Fruit fly (Drosophila melanogaster) whole organism, embryonic: ENCODE results near the gene Elp3.

ENCODE experiments used
- ATbp ChIP-seq: fragments of 200-800 bp; sonication (Bioruptor generic); optimal IDR thresholded peaks from 2 replicates; lab custom pipeline; 2017; ENCODE audit warnings: missing biosample characterization, mild to moderate bottlenecking, missing genetic modification characterization, missing genetic modification reagents
- BtbVII ChIP-seq: fragments of 200-800 bp; sonication (Bioruptor generic); optimal IDR thresholded peaks from 3 replicates; lab custom pipeline; 2017; ENCODE audit warnings: missing biosample characterization, mild to moderate bottlenecking, missing genetic modification characterization
- CG10209 ChIP-seq: fragments of 200-800 bp; sonication (Bioruptor generic); optimal IDR thresholded peaks from 3 replicates; lab custom pipeline; 2017; ENCODE audit warnings: missing biosample characterization, mild to moderate bottlenecking, missing genetic modification characterization, missing genetic modification reagents
- CG10274 ChIP-seq: fragments of 200-800 bp; sonication (Bioruptor generic); optimal IDR thresholded peaks from 3 replicates; lab custom pipeline; 2017; ENCODE audit warnings: missing biosample characterization, mild to moderate bottlenecking, missing genetic modification characterization
- CG10654 ChIP-seq: fragments of 200-800 bp; sonication (Bioruptor generic); optimal IDR thresholded peaks from 2 replicates; lab custom pipeline; 2016; ENCODE audit warnings: missing biosample characterization, missing genetic modification characterization
- CG10979 ChIP-seq: fragments of 200-800 bp; sonication (Bioruptor generic); optimal IDR thresholded peaks from 2 replicates; lab custom pipeline; 2018; ENCODE audit warnings: missing biosample characterization, mild to moderate bottlenecking, missing genetic modification characterization, moderate library complexity
- CG12942 ChIP-seq: fragments of 200-800 bp; sonication (Bioruptor generic); optimal IDR thresholded peaks from 3 replicates; lab custom pipeline; 2016; ENCODE audit warnings: missing biosample characterization, missing genetic modification characterization
- CG13624 ChIP-seq: fragments of 200-800 bp; sonication (Bioruptor generic); optimal IDR thresholded peaks from 2 replicates; lab custom pipeline; 2016; ENCODE audit warnings: missing biosample characterization, missing genetic modification characterization
- CG16813 ChIP-seq: fragments of 200-800 bp; sonication (Bioruptor generic); IDR thresholded peaks from 3 replicates; pipeline ENCODE4 v1.3.6; 2022; ENCODE audit warnings: missing biosample characterization, missing genetic modification characterization; ENCODE audit not compliant: partially characterized antibody
- CG17829 ChIP-seq: fragments of 200-800 bp; optimal IDR thresholded peaks from 2 replicates; lab custom pipeline; 2019; ENCODE audit warnings: missing biosample characterization, mild to moderate bottlenecking, missing genetic modification characterization, moderate library complexity
- CG18011 ChIP-seq: fragments of 200-800 bp; sonication (Bioruptor generic); optimal IDR thresholded peaks from 2 replicates; lab custom pipeline; 2017; ENCODE audit warnings: missing biosample characterization, missing genetic modification characterization, mild to moderate bottlenecking, moderate library complexity, missing genotype
- CG2202 ChIP-seq: fragments of 200-800 bp; sonication (Bioruptor generic); optimal IDR thresholded peaks from 2 replicates; lab custom pipeline; 2018; ENCODE audit warnings: missing biosample characterization, mild to moderate bottlenecking, missing genetic modification characterization
- CG34376 ChIP-seq: fragments of 200-800 bp; sonication (Bioruptor generic); optimal IDR thresholded peaks from 2 replicates; lab custom pipeline; 2018; ENCODE audit warnings: missing biosample characterization, mild to moderate bottlenecking, missing genetic modification characterization
- CG3995 ChIP-seq: fragments of 200-800 bp; sonication (Bioruptor generic); optimal IDR thresholded peaks from 3 replicates; lab custom pipeline; 2016; ENCODE audit warnings: missing biosample characterization, missing genetic modification characterization
- CG5180 ChIP-seq: fragments of 200-800 bp; sonication (Bioruptor generic); optimal IDR thresholded peaks from 3 replicates; lab custom pipeline; 2017; ENCODE audit warnings: missing biosample characterization, missing genetic modification characterization, mild to moderate bottlenecking, moderate library complexity, missing genetic modification reagents
- CG6272 ChIP-seq: fragments of 200-800 bp; sonication (Bioruptor generic); IDR thresholded peaks from 2 replicates; pipeline ENCODE4 v1.3.6; 2022; ENCODE audit warnings: missing biosample characterization, missing genetic modification characterization
- CG6654 ChIP-seq: fragments of 200-800 bp; sonication (Bioruptor generic); optimal IDR thresholded peaks from 2 replicates; lab custom pipeline; 2017; ENCODE audit warnings: missing biosample characterization, mild to moderate bottlenecking, missing genetic modification characterization
- CG6683 ChIP-seq: fragments of 200-800 bp; sonication (Bioruptor generic); optimal IDR thresholded peaks from 2 replicates; lab custom pipeline; 2017; ENCODE audit warnings: missing biosample characterization, mild to moderate bottlenecking, missing genetic modification characterization, missing genetic modification reagents
- CG7928 ChIP-seq: fragments of 200-800 bp; sonication (Bioruptor generic); optimal IDR thresholded peaks from 2 replicates; lab custom pipeline; 2017; ENCODE audit warnings: missing biosample characterization, mild to moderate bottlenecking, missing genetic modification characterization
- CG8281 ChIP-seq: fragments of 200-800 bp; sonication (Bioruptor generic); optimal IDR thresholded peaks from 2 replicates; lab custom pipeline; 2018; ENCODE audit warnings: missing biosample characterization, mild to moderate bottlenecking, missing genetic modification characterization, moderate library complexity
- CG8944 ChIP-seq: fragments of 200-800 bp; sonication (Bioruptor generic); optimal IDR thresholded peaks from 3 replicates; lab custom pipeline; 2016; ENCODE audit warnings: missing biosample characterization, missing genetic modification characterization
- Camta ChIP-seq: fragments of 200-800 bp; sonication (Bioruptor generic); optimal IDR thresholded peaks from 2 replicates; lab custom pipeline; 2016; ENCODE audit warnings: missing biosample characterization, missing genetic modification characterization
- Chrac-16 ChIP-seq: fragments of 200-800 bp; sonication (Bioruptor generic); optimal IDR thresholded peaks from 3 replicates; lab custom pipeline; 2016; ENCODE audit warnings: missing biosample characterization, missing genetic modification characterization
- Hr3 ChIP-seq: fragments of 200-800 bp; sonication (Bioruptor generic); optimal IDR thresholded peaks from 3 replicates; lab custom pipeline; 2016; ENCODE audit warnings: missing biosample characterization, missing genetic modification characterization
- Mrtf ChIP-seq: fragments of 200-800 bp; sonication (Bioruptor generic); IDR thresholded peaks from 3 replicates; pipeline ENCODE4 v1.3.6; 2022; ENCODE audit warnings: missing biosample characterization, missing genetic modification characterization
- Oli ChIP-seq: fragments of 200-800 bp; sonication (Bioruptor generic); optimal IDR thresholded peaks from 2 replicates; lab custom pipeline; 2018; ENCODE audit warnings: missing biosample characterization, mild to moderate bottlenecking, missing genetic modification characterization, moderate library complexity
- PHDP ChIP-seq: fragments of 200-800 bp; sonication (Bioruptor generic); optimal IDR thresholded peaks from 3 replicates; lab custom pipeline; 2018; ENCODE audit warnings: missing biosample characterization, mild to moderate bottlenecking, missing genetic modification characterization, moderate library complexity
- Sin3A ChIP-seq: fragments of >200 bp; optimal IDR thresholded peaks from 2 replicates; lab custom pipeline; 2018
- Sry-β ChIP-seq: fragments of 200-800 bp; sonication (Bioruptor generic); optimal IDR thresholded peaks from 2 replicates; lab custom pipeline; 2018; ENCODE audit warnings: missing biosample characterization, mild to moderate bottlenecking, missing genetic modification characterization, moderate library complexity
- Vsx1 ChIP-seq: fragments of 200-800 bp; sonication (Bioruptor generic); optimal IDR thresholded peaks from 2 replicates; lab custom pipeline; 2017; ENCODE audit warnings: missing biosample characterization, mild to moderate bottlenecking, missing genetic modification characterization, missing genetic modification reagents
- chinmo ChIP-seq: fragments of 200-800 bp; sonication (Bioruptor generic); IDR thresholded peaks from 4 replicates; pipeline ENCODE4 v1.3.6; 2022; ENCODE audit warnings: missing biosample characterization, missing genetic modification characterization; ENCODE audit not compliant: partially characterized antibody
- croc ChIP-seq: fragments of 200-800 bp; sonication (Bioruptor generic); conservative IDR thresholded peaks from 3 replicates; pipeline ENCODE4 v1.3.6; 2022; ENCODE audit warnings: missing biosample characterization, missing genetic modification characterization
- dati ChIP-seq: fragments of 200-800 bp; sonication (Bioruptor generic); IDR thresholded peaks from 2 replicates; pipeline ENCODE4 v1.3.6; 2022; ENCODE audit warnings: missing biosample characterization, missing genetic modification characterization
- dmrt11E ChIP-seq: fragments of 200-800 bp; sonication (Bioruptor generic); optimal IDR thresholded peaks from 3 replicates; lab custom pipeline; 2018; ENCODE audit warnings: missing biosample characterization, mild to moderate bottlenecking, missing genetic modification characterization, moderate library complexity
- dpn ChIP-seq, 2 experiments: fragments of 200-800 bp; sonication (Bioruptor generic); optimal IDR thresholded peaks; 3 replicates each; lab custom pipeline; 2016; ENCODE audit warnings: missing biosample characterization in 2 of 2, missing genetic modification characterization in 2 of 2
- dysf ChIP-seq: fragments of 200-800 bp; sonication (Bioruptor generic); IDR thresholded peaks from 3 replicates; pipeline ENCODE4 v1.3.6; 2022; ENCODE audit warnings: missing biosample characterization, missing genetic modification characterization
- ems ChIP-seq: fragments of 200-800 bp; sonication (Bioruptor generic); optimal IDR thresholded peaks from 3 replicates; lab custom pipeline; 2016; ENCODE audit warnings: missing biosample characterization, missing genetic modification characterization
- ewg ChIP-seq: fragments of 200-800 bp; sonication (Bioruptor generic); optimal IDR thresholded peaks from 3 replicates; lab custom pipeline; 2017; ENCODE audit warnings: mild to moderate bottlenecking, missing biosample characterization, missing genetic modification reagents, missing genetic modification characterization
- fd102C ChIP-seq: fragments of 200-800 bp; sonication (Bioruptor generic); optimal IDR thresholded peaks from 2 replicates; lab custom pipeline; 2018; ENCODE audit warnings: missing biosample characterization, mild to moderate bottlenecking, missing genetic modification characterization, moderate library complexity
- grn ChIP-seq: fragments of 200-800 bp; sonication (Bioruptor generic); optimal IDR thresholded peaks from 3 replicates; lab custom pipeline; 2017; ENCODE audit warnings: missing biosample characterization, missing genetic modification characterization
- hb ChIP-seq: fragments of 200-800 bp; sonication (Bioruptor generic); IDR thresholded peaks from 3 replicates; pipeline ENCODE4 v1.3.6; 2022; ENCODE audit warnings: missing biosample characterization, missing genetic modification characterization; ENCODE audit not compliant: partially characterized antibody
- her ChIP-seq: fragments of 200-800 bp; sonication (Bioruptor generic); optimal IDR thresholded peaks from 2 replicates; lab custom pipeline; 2016; ENCODE audit warnings: missing biosample characterization, missing genetic modification characterization
- kay ChIP-seq: fragments of 200-800 bp; sonication (Bioruptor generic); optimal IDR thresholded peaks from 2 replicates; lab custom pipeline; 2016; ENCODE audit warnings: missing biosample characterization, missing genetic modification characterization
- phol ChIP-seq: fragments of 200-800 bp; sonication (Bioruptor generic); optimal IDR thresholded peaks from 3 replicates; lab custom pipeline; 2018; ENCODE audit warnings: missing biosample characterization, mild to moderate bottlenecking, missing genetic modification characterization, moderate library complexity
- sisA ChIP-seq: fragments of 200-800 bp; sonication (Bioruptor generic); IDR thresholded peaks from 2 replicates; pipeline ENCODE4 v1.3.6; 2022; ENCODE audit warnings: missing biosample characterization, missing genetic modification characterization
- sug ChIP-seq: fragments of 200-800 bp; optimal IDR thresholded peaks from 2 replicates; lab custom pipeline; 2019; ENCODE audit warnings: missing biosample characterization, mild to moderate bottlenecking, missing genetic modification characterization, moderate library complexity
- tgo ChIP-seq: fragments of 200-800 bp; sonication (Bioruptor generic); IDR thresholded peaks from 3 replicates; pipeline ENCODE4 v1.3.6; 2022; ENCODE audit warnings: missing biosample characterization, missing genetic modification characterization
- trh ChIP-seq: fragments of 200-800 bp; sonication (Bioruptor generic); optimal IDR thresholded peaks from 2 replicates; lab custom pipeline; 2016; ENCODE audit warnings: missing biosample characterization, missing genetic modification characterization
- wek ChIP-seq: fragments of 200-800 bp; sonication (Bioruptor generic); optimal IDR thresholded peaks from 3 replicates; lab custom pipeline; 2018; ENCODE audit warnings: missing biosample characterization, mild to moderate bottlenecking, missing genetic modification characterization, moderate library complexity
- zen ChIP-seq: fragments of 200-800 bp; sonication (Bioruptor generic); optimal IDR thresholded peaks from 3 replicates; lab custom pipeline; 2018; ENCODE audit warnings: missing biosample characterization, mild to moderate bottlenecking, missing genetic modification characterization, moderate library complexity

Elp3 gene

DNA sequence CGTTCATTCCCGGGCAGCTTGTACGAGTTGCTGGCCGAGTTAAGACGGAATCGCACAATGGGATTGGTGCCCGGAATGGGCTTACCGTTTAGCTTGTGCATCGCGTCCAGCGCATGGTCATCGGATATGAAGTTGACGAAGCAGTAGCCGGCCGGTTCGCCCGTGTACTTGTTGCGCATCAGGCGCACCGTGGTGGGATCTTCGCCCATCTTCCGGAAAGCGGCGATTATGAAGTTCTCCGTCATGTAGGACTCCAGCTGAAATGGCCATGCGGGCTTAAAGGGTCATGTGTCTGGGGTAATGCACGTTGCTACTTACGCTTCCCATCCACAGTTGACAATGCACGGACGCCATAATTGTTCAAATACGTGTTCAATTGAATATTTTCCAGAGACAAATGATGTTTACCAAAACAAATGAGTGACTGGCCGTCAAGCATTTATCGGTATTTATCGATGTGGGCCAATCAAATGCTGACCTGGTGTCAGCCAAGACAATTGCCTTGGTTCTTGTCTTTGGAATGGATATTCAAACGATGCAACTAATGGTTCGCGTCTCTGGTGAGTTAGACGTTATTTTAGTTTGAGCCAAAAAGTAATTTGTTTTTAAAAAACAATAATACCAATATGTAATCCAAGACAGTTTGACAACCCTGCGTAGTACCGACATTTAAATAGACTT is 9.6 kb downstream of the Elp3 start, which contains the start of the genes Secp43 and ND-B8 (continued):
- TF ChIP-seq sug (peak; percentile 61), trh (GFP tag; lab: Kevin White, UChicago) (no peak), Camta (no peak), CG10979 (no peak), croc (no peak), Chrac-16 (GFP tag; lab: Kevin White, UChicago) (no peak), CG34376 (GFP tag; lab: Kevin White, UChicago) (peak; percentile 82), BtbVII (GFP tag; lab: Kevin White, UChicago) (no peak), zen (tag; lab: Kevin White, UChicago) (peak; percentile 59), grn (no peak), sisA (GFP tag; lab: Robert Waterston, UW) (no peak), CG10654 (no peak), CG8944 (GFP tag; lab: Kevin White, UChicago) (no peak), Sin3A (lab: Kevin White, UChicago) (peak; percentile 64), CG3995 (no peak), Hr3 (GFP tag; lab: Kevin White, UChicago) (no peak), CG6654 (GFP tag; lab: Kevin White, UChicago) (no peak), ems (no peak), hb (peak; percentile 81), CG16813 (GFP tag; lab: Robert Waterston, UW) (peak; percentile 80), chinmo (GFP tag; lab: Robert Waterston, UW) (peak; percentile 88; the same call in 2 of the 4 replicates), dysf (GFP tag; lab: Robert Waterston, UW) (no peak), dmrt11E (tag; lab: Kevin White, UChicago) (no peak), CG10274 (GFP tag; lab: Kevin White, UChicago) (no peak), CG10209 (GFP tag; lab: Kevin White, UChicago) (no peak), CG17829 (tag; lab: Kevin White, UChicago) (peak; percentile 15), ATbp (GFP tag; lab: Kevin White, UChicago) (no peak), CG8281 (tag; lab: Kevin White, UChicago) (no peak), CG18011 (GFP tag; lab: Kevin White, UChicago) (no peak), CG5180 (GFP tag; lab: Kevin White, UChicago) (no peak), CG6272 (GFP tag; lab: Robert Waterston, UW) (no peak)
- TF ChIP-seq, all 482 proteins: peak for 116

DNA sequence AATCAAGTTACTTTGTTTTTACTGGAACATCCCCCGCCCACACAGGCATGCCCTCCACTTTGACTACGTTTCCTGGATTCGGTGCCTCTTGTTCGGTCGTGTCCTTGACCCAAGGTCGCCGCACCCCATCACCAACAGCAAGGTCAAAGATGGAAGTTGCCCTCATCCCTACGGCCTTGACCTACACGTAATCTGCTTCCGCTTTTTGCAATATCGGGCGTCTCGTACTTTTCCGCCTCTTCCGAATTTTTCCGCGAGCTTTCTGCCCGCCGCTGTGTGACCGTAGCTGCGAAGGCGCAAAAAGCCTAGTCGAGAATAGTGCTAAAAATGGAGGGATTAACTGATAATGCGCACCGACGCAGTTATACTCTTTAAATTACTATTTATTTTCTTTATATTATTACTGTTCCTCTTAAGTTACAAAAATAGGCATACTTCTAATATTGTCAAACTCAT is 12.0 kb downstream of the Elp3 start, which contains the start of gene Gs1l:
Gs1l (minus strand) TSS at position 269 of the 456 bp plus-strand sequence.
- no peak for TF ChIP-seq CG13624 (GFP tag; lab: Kevin White, UChicago)
- TF ChIP-seq her (GFP tag; lab: Kevin White, UChicago), result no peak
- TF ChIP-seq Vsx1 (GFP tag; lab: Kevin White, UChicago), result no peak
- no peak for TF ChIP-seq tgo (GFP tag; lab: Robert Waterston, UW)
- no peak for TF ChIP-seq fd102C
- TF ChIP-seq dpn (GFP tag; optimal IDR thresholded peaks at IDR 0.05; lab: Kevin White, UChicago), result no peak
- no peak for TF ChIP-seq kay (GFP tag; lab: Kevin White, UChicago)
- peak; percentile 11 for TF ChIP-seq phol (tag; lab: Kevin White, UChicago)
- no peak for TF ChIP-seq Oli (tag; lab: Kevin White, UChicago)
- TF ChIP-seq ewg (GFP tag; lab: Kevin White, UChicago), result no peak
- TF ChIP-seq wek, result no peak
- no peak for TF ChIP-seq CG12942 (GFP tag; lab: Kevin White, UChicago)
- TF ChIP-seq CG6683 (GFP tag; lab: Kevin White, UChicago), result no peak
- peak; percentile 30 for TF ChIP-seq PHDP (tag; lab: Kevin White, UChicago)
- TF ChIP-seq CG6654 (GFP tag; lab: Kevin White, UChicago), result no peak
- no peak for TF ChIP-seq CG2202 (tag; lab: Kevin White, UChicago)
- TF ChIP-seq Mrtf (GFP tag; lab: Robert Waterston, UW), result no peak
- TF ChIP-seq CG10209 (GFP tag; lab: Kevin White, UChicago), result no peak
- TF ChIP-seq CG7928 (GFP tag; lab: Kevin White, UChicago), result no peak
- TF ChIP-seq Sry-β (GFP tag; lab: Kevin White, UChicago), result no peak
- TF ChIP-seq dati, result no peak
